Worm (Caenorhabditis elegans) whole organism, young adult: Measurements from ENCODE around the gene W06A11.1.

ENCODE experiments used
- B0019.2 ChIP-seq: fragments of 200-800 bp; sonication (Bioruptor generic); conservative IDR thresholded peaks from 2 replicates; pipeline ENCODE4 v1.3.6; 2022; ENCODE audit warnings: missing genetic modification reagents, missing genetic modification characterization, missing compliant biosample characterization
- D2030.7 ChIP-seq: fragments of 200-800 bp; sonication (Bioruptor generic); IDR thresholded peaks from 2 replicates; pipeline ENCODE4 v1.3.6; 2022; ENCODE audit warnings: missing genetic modification reagents, missing genetic modification characterization, missing compliant biosample characterization
- F23B12.7 ChIP-seq: sonication (generic microtip); optimal IDR thresholded peaks from 2 replicates; lab custom pipeline; 2017; ENCODE audit warnings: missing genetic modification characterization, mild to moderate bottlenecking, missing compliant biosample characterization, antibody characterized with exemption, moderate library complexity; ENCODE audit not compliant: insufficient read depth
- F49E8.2 ChIP-seq: sonication (generic microtip); optimal IDR thresholded peaks from 3 replicates; lab custom pipeline; 2017; ENCODE audit warnings: missing genetic modification characterization, mild to moderate bottlenecking, missing compliant biosample characterization, antibody characterized with exemption, moderate library complexity; ENCODE audit not compliant: insufficient read depth
- K11D2.4 ChIP-seq: fragments of 200-800 bp; sonication (Bioruptor generic); IDR thresholded peaks from 2 replicates; pipeline ENCODE4 v1.3.6; 2022; ENCODE audit warnings: missing genetic modification reagents, missing genetic modification characterization, missing compliant biosample characterization
- K12H6.12 ChIP-seq: fragments of 200-800 bp; sonication (Bioruptor generic); optimal IDR thresholded peaks from 2 replicates; lab custom pipeline; 2018; ENCODE audit warnings: mild to moderate bottlenecking, missing genetic modification characterization, missing compliant biosample characterization
- T07F8.4 ChIP-seq: sonication (generic microtip); optimal IDR thresholded peaks from 2 replicates; lab custom pipeline; 2016; ENCODE audit warnings: mild to moderate bottlenecking, missing genetic modification characterization, moderate library complexity, missing compliant biosample characterization
- Y53G8AR.9 ChIP-seq: fragments of 200-800 bp; sonication (Bioruptor generic); conservative IDR thresholded peaks from 2 replicates; pipeline ENCODE4 v1.3.6; 2022; ENCODE audit warnings: missing genetic modification reagents, missing genetic modification characterization, missing compliant biosample characterization
- Y79H2A.3 ChIP-seq: fragments of 200-800 bp; sonication (Bioruptor generic); conservative IDR thresholded peaks from 2 replicates; pipeline ENCODE4 v1.3.6; 2022; ENCODE audit warnings: missing genetic modification reagents, missing genetic modification characterization, missing compliant biosample characterization
- akir-1 ChIP-seq: fragments of 200-800 bp; sonication (Bioruptor generic); optimal IDR thresholded peaks from 2 replicates; lab custom pipeline; 2018; ENCODE audit warnings: mild to moderate bottlenecking, missing genetic modification characterization, moderate library complexity, missing compliant biosample characterization
- attf-5 ChIP-seq: fragments of 200-800 bp; sonication (Bioruptor generic); optimal IDR thresholded peaks from 2 replicates; lab custom pipeline; 2018; ENCODE audit warnings: mild to moderate bottlenecking, missing genetic modification characterization, missing compliant biosample characterization
- attf-6 ChIP-seq: fragments of 200-800 bp; sonication (Bioruptor generic); IDR thresholded peaks from 2 replicates; pipeline ENCODE4 v1.3.6; 2022; ENCODE audit warnings: missing genetic modification reagents, missing genetic modification characterization, missing compliant biosample characterization
- cebp-2 ChIP-seq: fragments of 200-800 bp; sonication (Bioruptor generic); IDR thresholded peaks from 2 replicates; pipeline ENCODE4 v1.3.6; 2022; ENCODE audit warnings: missing genetic modification characterization, missing compliant biosample characterization
- ceh-100 ChIP-seq: fragments of 200-800 bp; sonication (Bioruptor generic); IDR thresholded peaks from 2 replicates; pipeline ENCODE4 v1.3.6; 2022; ENCODE audit warnings: missing genetic modification reagents, missing genetic modification characterization, missing compliant biosample characterization
- ceh-40 ChIP-seq: fragments of 200-800 bp; sonication (Bioruptor generic); IDR thresholded peaks from 2 replicates; pipeline ENCODE4 v1.3.6; 2022; ENCODE audit warnings: missing genetic modification characterization, missing compliant biosample characterization
- die-1 ChIP-seq: sonication (generic microtip); optimal IDR thresholded peaks from 2 replicates; lab custom pipeline; 2016; ENCODE audit warnings: missing genotype, mild to moderate bottlenecking, missing genetic modification characterization, missing compliant biosample characterization
- egl-44 ChIP-seq: fragments of 200-800 bp; sonication (Bioruptor generic); IDR thresholded peaks from 2 replicates; pipeline ENCODE4 v1.3.6; 2022; ENCODE audit warnings: missing genetic modification reagents, missing genetic modification characterization, missing compliant biosample characterization
- hlh-12 ChIP-seq: sonication (generic microtip); optimal IDR thresholded peaks from 2 replicates; lab custom pipeline; 2016; ENCODE audit warnings: missing genetic modification characterization, missing compliant biosample characterization
- hlh-26 ChIP-seq: fragments of 200-800 bp; sonication (Bioruptor generic); conservative IDR thresholded peaks from 2 replicates; pipeline ENCODE4 v1.3.6; 2022; ENCODE audit warnings: missing genetic modification reagents, missing genetic modification characterization, missing compliant biosample characterization
- hmg-1.2 ChIP-seq: fragments of 200-800 bp; sonication (Bioruptor generic); IDR thresholded peaks from 2 replicates; pipeline ENCODE4 v1.3.6; 2022; ENCODE audit warnings: missing genetic modification reagents, missing genetic modification characterization, missing compliant biosample characterization
- hmg-20 ChIP-seq: fragments of 200-800 bp; sonication (Bioruptor generic); IDR thresholded peaks from 2 replicates; pipeline ENCODE4 v1.3.6; 2022; ENCODE audit warnings: missing genetic modification reagents, missing genetic modification characterization, missing compliant biosample characterization
- hrde-1 ChIP-seq: sonication (generic microtip); optimal IDR thresholded peaks from 2 replicates; lab custom pipeline; 2016; ENCODE audit warnings: missing genetic modification characterization, mild to moderate bottlenecking, missing compliant biosample characterization, moderate library complexity, missing genotype, missing genetic modification reagents, borderline replicate concordance
- lag-1 ChIP-seq: fragments of 200-800 bp; sonication (Bioruptor generic); IDR thresholded peaks from 2 replicates; pipeline ENCODE4 v1.3.6; 2022; ENCODE audit warnings: missing genetic modification reagents, missing genetic modification characterization, missing compliant biosample characterization
- let-526 ChIP-seq: fragments of 200-800 bp; sonication (Bioruptor generic); IDR thresholded peaks from 2 replicates; pipeline ENCODE4 v1.3.6; 2022; ENCODE audit warnings: missing genetic modification reagents, missing genetic modification characterization, missing compliant biosample characterization
- lin-26 ChIP-seq: fragments of 200-800 bp; sonication (Bioruptor generic); IDR thresholded peaks from 2 replicates; pipeline ENCODE4 v1.3.6; 2022; ENCODE audit warnings: missing genetic modification reagents, missing genetic modification characterization, missing compliant biosample characterization
- lin-35 ChIP-seq, 3 experiments: fragments of 150-350 bp in 2 of 3; sonication (generic microtip) in 1 of 3; optimal IDR thresholded peaks; 2 replicates each; lab custom pipeline; 2014 to 2018; ENCODE audit warnings: missing biosample characterization in 3 of 3, missing genetic modification characterization in 3 of 3, missing genetic modification reagents in 3 of 3
- lin-54 ChIP-seq: fragments of 200-800 bp; sonication (Bioruptor generic); optimal IDR thresholded peaks from 2 replicates; lab custom pipeline; 2018; ENCODE audit warnings: mild to moderate bottlenecking, missing genetic modification characterization, missing compliant biosample characterization
- madf-10 ChIP-seq: sonication (generic microtip); optimal IDR thresholded peaks from 2 replicates; lab custom pipeline; 2016; ENCODE audit warnings: mild to moderate bottlenecking, missing genetic modification characterization, missing compliant biosample characterization
- madf-3 ChIP-seq: fragments of 200-800 bp; sonication (Bioruptor generic); IDR thresholded peaks from 2 replicates; pipeline ENCODE4 v1.3.6; 2022; ENCODE audit warnings: missing genetic modification reagents, missing genetic modification characterization, missing compliant biosample characterization
- mes-4 ChIP-seq: sonication (generic microtip); optimal IDR thresholded peaks from 2 replicates; lab custom pipeline; 2016; ENCODE audit warnings: missing genotype, missing genetic modification characterization, missing compliant biosample characterization
- nhr-80 ChIP-seq: sonication (generic microtip); optimal IDR thresholded peaks from 2 replicates; lab custom pipeline; 2016; ENCODE audit warnings: missing genetic modification characterization, missing compliant biosample characterization
- nhr-90 ChIP-seq: sonication (generic microtip); optimal IDR thresholded peaks from 2 replicates; lab custom pipeline; 2016; ENCODE audit warnings: missing genotype, mild to moderate bottlenecking, missing genetic modification characterization, missing compliant biosample characterization
- pbrm-1 ChIP-seq: fragments of 200-800 bp; sonication (Bioruptor generic); IDR thresholded peaks from 2 replicates; pipeline ENCODE4 v1.3.6; 2022; ENCODE audit warnings: missing genetic modification reagents, missing genetic modification characterization, missing compliant biosample characterization
- rcor-1 ChIP-seq: fragments of 200-800 bp; sonication (Bioruptor generic); IDR thresholded peaks from 2 replicates; pipeline ENCODE4 v1.3.6; 2022; ENCODE audit warnings: missing genetic modification reagents, missing genetic modification characterization, missing compliant biosample characterization
- repo-1 ChIP-seq: sonication (generic microtip); optimal IDR thresholded peaks from 2 replicates; lab custom pipeline; 2017; ENCODE audit warnings: mild to moderate bottlenecking, missing genetic modification characterization, missing compliant biosample characterization
- sea-2 ChIP-seq: fragments of 200-800 bp; sonication (Bioruptor generic); IDR thresholded peaks from 2 replicates; pipeline ENCODE4 v1.3.6; 2022; ENCODE audit warnings: missing genetic modification characterization, missing compliant biosample characterization
- snpc-4 ChIP-seq, 5 experiments: fragments of 150-350 bp in 1 of 5; sonication (generic microtip) in 4 of 5; optimal IDR thresholded peaks; 2 replicates each; lab custom pipeline; 2014 to 2018; ENCODE audit warnings: missing genetic modification characterization in 5 of 5, missing biosample characterization in 3 of 5, antibody characterized with exemption in 2 of 5, mild to moderate bottlenecking in 2 of 5, missing compliant biosample characterization in 2 of 5, missing genotype in 2 of 5, moderate library complexity in 2 of 5, missing genetic modification reagents in 1 of 5
- somi-1 ChIP-seq: fragments of 200-800 bp; sonication (Bioruptor generic); optimal IDR thresholded peaks from 2 replicates; lab custom pipeline; 2018; ENCODE audit warnings: mild to moderate bottlenecking, missing genetic modification characterization, missing compliant biosample characterization
- sptf-2 ChIP-seq: fragments of 200-800 bp; sonication (Bioruptor generic); optimal IDR thresholded peaks from 2 replicates; lab custom pipeline; 2018; ENCODE audit warnings: mild to moderate bottlenecking, missing genetic modification characterization, missing compliant biosample characterization
- ztf-22 ChIP-seq: fragments of 200-800 bp; sonication (Bioruptor generic); optimal IDR thresholded peaks from 2 replicates; lab custom pipeline; 2018; ENCODE audit warnings: mild to moderate bottlenecking, missing genetic modification characterization, moderate library complexity, missing compliant biosample characterization

W06A11.1 gene

ce11 chrII:4090790-4091189 is 23.4 kb downstream of the W06A11.1 start:
- TF ChIP-seq attf-5 (no peak), ceh-100 (no peak), nhr-80 (no peak), ceh-40 (GFP tag; lab: Robert Waterston, UW) (no peak), madf-3 (GFP tag; lab: Robert Waterston, UW) (no peak), sea-2 (no peak)

DNA sequence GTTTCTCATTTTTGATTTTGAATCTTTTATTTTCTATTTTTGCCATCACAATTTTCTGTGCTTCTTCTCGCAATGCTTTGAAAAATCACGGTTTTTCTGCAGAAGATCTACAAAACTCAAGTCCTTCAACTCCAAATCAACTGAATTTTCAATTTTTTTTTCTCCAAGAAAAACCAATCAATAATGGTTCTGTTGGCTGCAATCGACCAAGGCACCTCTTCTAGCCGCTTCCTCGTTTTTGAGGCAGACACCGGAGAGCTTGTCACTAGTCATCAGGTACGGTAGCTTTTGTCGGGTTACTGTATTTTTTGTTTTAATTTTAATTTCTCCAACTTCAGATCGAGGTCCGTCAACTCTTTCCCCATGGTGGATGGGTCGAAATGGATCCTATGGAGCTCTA is 24.5 kb downstream of the W06A11.1 start, which contains the start of gene R11F4.1:
Gene R11F4.1 (plus strand): TSS at position 103 of the 400 bp plus-strand sequence.
- TF ChIP-seq pbrm-1 (GFP tag; lab: Robert Waterston, UW) (no peak), K11D2.4 (GFP tag; lab: Robert Waterston, UW) (0 out of 2 replicates have a peak, but pooled peaks have one; percentile 11), hmg-20 (GFP tag; lab: Robert Waterston, UW) (no peak)

DNA sequence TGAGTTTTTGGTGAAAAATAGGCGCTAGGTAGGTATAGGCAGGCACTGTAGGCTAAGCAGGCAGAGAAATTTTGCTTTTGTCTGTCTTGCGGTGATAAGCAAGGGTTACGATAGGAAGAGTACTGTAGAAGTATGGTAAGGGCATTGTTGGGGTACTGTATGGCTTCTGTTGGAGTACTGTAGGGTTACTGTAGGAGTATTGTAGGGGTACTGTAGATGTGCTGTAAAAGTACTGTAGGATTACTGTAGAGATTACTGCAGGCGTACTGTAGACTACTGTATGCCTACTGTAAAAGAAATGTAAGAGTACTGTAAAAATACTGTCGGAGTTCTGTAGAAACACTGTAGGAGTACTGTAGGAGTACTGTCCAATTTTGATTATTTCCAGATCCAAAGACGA is 25.1 kb downstream of the W06A11.1 start:
- TF ChIP-seq Y79H2A.3 (GFP tag; lab: Robert Waterston, UW) (no peak), cebp-2 (GFP tag; lab: Robert Waterston, UW) (0 out of 2 replicates have a peak, but pooled peaks have one; percentile 53), K12H6.12 (tag; lab: Kevin White, UChicago) (peak; percentile 88)

DNA sequence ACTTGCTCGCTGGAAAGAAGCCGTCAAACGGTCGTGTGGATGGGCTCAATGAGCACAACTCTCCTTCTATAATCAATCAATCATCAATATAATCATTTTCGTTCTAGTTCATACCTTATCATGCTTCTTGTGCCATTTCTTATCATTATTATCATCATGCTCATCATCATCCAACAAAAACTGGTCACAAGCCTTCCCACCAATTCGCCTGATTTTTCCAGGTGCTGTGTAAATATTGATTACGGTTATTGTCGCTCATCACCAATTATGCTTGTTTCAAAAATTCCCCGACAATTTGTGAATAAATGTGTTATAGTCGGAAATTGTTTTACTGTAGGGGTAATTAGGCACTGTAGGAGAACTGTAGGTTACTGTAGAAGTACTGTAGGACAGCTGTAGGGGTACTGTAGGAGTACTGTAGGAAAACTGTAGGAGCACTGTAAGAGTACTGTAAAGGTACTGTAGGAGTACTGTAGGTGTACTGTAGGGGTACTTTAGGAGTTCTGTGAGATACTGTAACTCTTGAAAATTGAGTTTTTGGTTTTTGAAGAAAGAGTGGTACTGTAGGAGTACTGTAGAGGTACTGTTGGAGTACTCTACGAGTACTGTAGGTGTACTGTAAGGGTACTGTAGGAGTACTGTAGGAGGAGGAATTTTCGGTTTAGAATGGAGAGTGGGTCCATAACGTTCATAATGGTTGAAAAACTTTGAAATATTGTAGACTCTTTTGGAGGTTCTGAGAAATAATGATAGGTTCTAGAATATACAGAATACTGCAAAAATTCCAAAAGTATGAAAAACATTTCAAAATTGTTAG is 26.9 kb downstream of the W06A11.1 start:
- no peak for TF ChIP-seq akir-1 (GFP tag; lab: Kevin White, UChicago)
- TF ChIP-seq Y53G8AR.9: no peak
- TF ChIP-seq lin-35 (GFP tag; optimal IDR thresholded peaks at IDR 0.05; lab: Kevin White, UChicago): no peak
- TF ChIP-seq nhr-80: no peak
- TF ChIP-seq D2030.7 (GFP tag; lab: Robert Waterston, UW): no peak
- no peak for TF ChIP-seq rcor-1
- TF ChIP-seq B0019.2 (GFP tag; lab: Robert Waterston, UW): no peak
- TF ChIP-seq nhr-90: no peak
- no peak for TF ChIP-seq attf-6 (GFP tag; lab: Robert Waterston, UW)
- peak; percentile 63; the same call in 1 of the 2 replicates for TF ChIP-seq lin-26
- TF ChIP-seq madf-3 (GFP tag; lab: Robert Waterston, UW): peak; percentile 9; the same call in 1 of the 2 replicates
- TF ChIP-seq F23B12.7 (tag; lab: Kevin White, UChicago): no peak
- no peak for TF ChIP-seq egl-44 (GFP tag; lab: Robert Waterston, UW)
- TF ChIP-seq cebp-2 (GFP tag; lab: Robert Waterston, UW): no peak
- no peak for TF ChIP-seq madf-10 (tag; lab: Kevin White, UChicago)
- TF ChIP-seq die-1: no peak
- TF ChIP-seq ztf-22 (GFP tag; lab: Kevin White, UChicago): no peak
- no peak for TF ChIP-seq hmg-1.2 (GFP tag; lab: Robert Waterston, UW)
- TF ChIP-seq repo-1 (tag; lab: Kevin White, UChicago): peak; percentile 47
- no peak for TF ChIP-seq lin-54 (GFP tag; lab: Kevin White, UChicago)
- no peak for TF ChIP-seq hlh-12 (tag; lab: Kevin White, UChicago)
- no peak for TF ChIP-seq mes-4
- TF ChIP-seq F49E8.2: no peak
- TF ChIP-seq hlh-26 (GFP tag; lab: Robert Waterston, UW): no peak
- TF ChIP-seq lag-1: no peak
- TF ChIP-seq sptf-2: no peak
- no peak for TF ChIP-seq snpc-4 (GFP tag; optimal IDR thresholded peaks at IDR 0.05; lab: Kevin White, UChicago)
- TF ChIP-seq snpc-4 (tag; optimal IDR thresholded peaks at IDR 0.05; lab: Kevin White, UChicago): no peak
- TF ChIP-seq hrde-1: no peak
- TF ChIP-seq T07F8.4: no peak
- TF ChIP-seq ceh-40 (GFP tag; lab: Robert Waterston, UW): no peak
- no peak for TF ChIP-seq let-526 (GFP tag; lab: Robert Waterston, UW)
- TF ChIP-seq somi-1 (GFP tag; lab: Kevin White, UChicago): no peak
